Fruit fly (Drosophila melanogaster) whole organism, embryonic: ENCODE measurements around the gene glob1.

ENCODE experiments used
- CG10209 ChIP-seq: fragments of 200-800 bp; sonication (Bioruptor generic); optimal IDR thresholded peaks from 3 replicates; lab custom pipeline; 2017; ENCODE audit warnings: missing biosample characterization, mild to moderate bottlenecking, missing genetic modification characterization, missing genetic modification reagents
- CG10366 ChIP-seq: fragments of 200-800 bp; sonication (Bioruptor generic); IDR thresholded peaks from 2 replicates; pipeline ENCODE4 v1.3.6; 2022; ENCODE audit warnings: missing biosample characterization, missing genetic modification characterization
- CG11504 ChIP-seq: fragments of 200-800 bp; sonication (Bioruptor generic); optimal IDR thresholded peaks from 3 replicates; lab custom pipeline; 2019; ENCODE audit warnings: missing biosample characterization, mild to moderate bottlenecking, missing genetic modification characterization, moderate library complexity
- CG11696 ChIP-seq: fragments of 200-800 bp; sonication (Bioruptor generic); IDR thresholded peaks from 2 replicates; pipeline ENCODE4 v1.3.6; 2022; ENCODE audit warnings: missing biosample characterization, missing genetic modification characterization
- CG12219 ChIP-seq: fragments of 200-800 bp; sonication (Bioruptor generic); optimal IDR thresholded peaks from 3 replicates; lab custom pipeline; 2018; ENCODE audit warnings: missing biosample characterization, mild to moderate bottlenecking, missing genetic modification characterization
- CG12391 ChIP-seq: fragments of 200-800 bp; sonication (Bioruptor generic); optimal IDR thresholded peaks from 3 replicates; lab custom pipeline; 2018; ENCODE audit warnings: missing biosample characterization, mild to moderate bottlenecking, missing genetic modification characterization, moderate library complexity
- CG12769 ChIP-seq: fragments of 200-800 bp; sonication (Bioruptor generic); optimal IDR thresholded peaks from 2 replicates; lab custom pipeline; 2019; ENCODE audit warnings: missing biosample characterization, mild to moderate bottlenecking, missing genetic modification characterization, moderate library complexity
- CG13296 ChIP-seq: fragments of 200-800 bp; sonication (Bioruptor generic); optimal IDR thresholded peaks from 3 replicates; lab custom pipeline; 2018; ENCODE audit warnings: missing biosample characterization, mild to moderate bottlenecking, missing genetic modification characterization
- CG13424 ChIP-seq: fragments of 200-800 bp; sonication (Bioruptor generic); optimal IDR thresholded peaks from 2 replicates; lab custom pipeline; 2019; ENCODE audit warnings: missing biosample characterization, mild to moderate bottlenecking, missing genetic modification characterization, moderate library complexity
- CG14050 ChIP-seq: fragments of 200-800 bp; sonication (Bioruptor generic); IDR thresholded peaks from 3 replicates; pipeline ENCODE4 v1.3.6; 2022; ENCODE audit warnings: missing biosample characterization, missing genetic modification characterization
- CG15011 ChIP-seq: fragments of 200-800 bp; sonication (Bioruptor generic); optimal IDR thresholded peaks from 3 replicates; lab custom pipeline; 2018; ENCODE audit warnings: missing biosample characterization, mild to moderate bottlenecking, missing genetic modification characterization
- CG15514 ChIP-seq: fragments of 200-800 bp; sonication (Bioruptor generic); optimal IDR thresholded peaks from 3 replicates; lab custom pipeline; 2017; ENCODE audit warnings: missing biosample characterization, missing genetic modification characterization, mild to moderate bottlenecking, moderate library complexity, missing genetic modification reagents
- CG1603 ChIP-seq: fragments of 200-800 bp; sonication (Bioruptor generic); optimal IDR thresholded peaks from 2 replicates; lab custom pipeline; 2019; ENCODE audit warnings: missing biosample characterization, mild to moderate bottlenecking, missing genetic modification characterization, moderate library complexity
- CG17568 ChIP-seq: fragments of 200-800 bp; sonication (Bioruptor generic); optimal IDR thresholded peaks from 2 replicates; lab custom pipeline; 2018; ENCODE audit warnings: missing biosample characterization, mild to moderate bottlenecking, missing genetic modification characterization, moderate library complexity
- CG1792 ChIP-seq: fragments of 200-800 bp; sonication (Bioruptor generic); optimal IDR thresholded peaks from 2 replicates; lab custom pipeline; 2016; ENCODE audit warnings: missing biosample characterization, missing genetic modification characterization
- CG2120 ChIP-seq: fragments of 200-800 bp; sonication (Bioruptor generic); optimal IDR thresholded peaks from 3 replicates; lab custom pipeline; 2016; ENCODE audit warnings: missing biosample characterization, missing genetic modification characterization
- CG30403 ChIP-seq: fragments of 200-800 bp; sonication (Bioruptor generic); optimal IDR thresholded peaks from 3 replicates; lab custom pipeline; 2016; ENCODE audit warnings: missing biosample characterization, missing genetic modification characterization
- CG31441 ChIP-seq: fragments of 200-800 bp; sonication (Bioruptor generic); IDR thresholded peaks from 2 replicates; pipeline ENCODE4 v1.3.6; 2022; ENCODE audit warnings: missing biosample characterization, missing genetic modification characterization
- CG3847 ChIP-seq: fragments of 200-800 bp; sonication (Bioruptor generic); IDR thresholded peaks from 2 replicates; pipeline ENCODE4 v1.3.6; 2022; ENCODE audit warnings: missing biosample characterization, missing genetic modification characterization
- CG8290 ChIP-seq, 3 experiments: fragments of 200-800 bp; sonication (Bioruptor generic); optimal IDR thresholded peaks; 2 replicates each; lab custom pipeline; 2016 to 2019; ENCODE audit warnings: missing biosample characterization in 3 of 3, missing genetic modification characterization in 3 of 3, mild to moderate bottlenecking in 2 of 3, moderate library complexity in 1 of 3
- CG8924 ChIP-seq: fragments of 200-800 bp; optimal IDR thresholded peaks from 3 replicates; lab custom pipeline; 2019; ENCODE audit warnings: missing biosample characterization, mild to moderate bottlenecking, missing genetic modification characterization, moderate library complexity
- CG9817 ChIP-seq: fragments of 200-800 bp; sonication (Bioruptor generic); optimal IDR thresholded peaks from 2 replicates; lab custom pipeline; 2018; ENCODE audit warnings: missing biosample characterization, mild to moderate bottlenecking, missing genetic modification characterization, moderate library complexity
- CoRest ChIP-seq: fragments of 200-800 bp; sonication (Bioruptor generic); optimal IDR thresholded peaks from 3 replicates; lab custom pipeline; 2018; ENCODE audit warnings: missing biosample characterization, mild to moderate bottlenecking, missing genetic modification characterization, moderate library complexity
- Elba2 ChIP-seq: fragments of 200-800 bp; sonication (Bioruptor generic); optimal IDR thresholded peaks from 3 replicates; lab custom pipeline; 2016; ENCODE audit warnings: missing biosample characterization, missing genetic modification characterization
- Fer1 ChIP-seq: fragments of 200-800 bp; sonication (Bioruptor generic); optimal IDR thresholded peaks from 2 replicates; lab custom pipeline; 2017; ENCODE audit warnings: missing biosample characterization, mild to moderate bottlenecking, missing genetic modification characterization
- HLHmδ ChIP-seq: fragments of 200-800 bp; sonication (Bioruptor generic); optimal IDR thresholded peaks from 2 replicates; lab custom pipeline; 2018; ENCODE audit warnings: missing biosample characterization, mild to moderate bottlenecking, missing genetic modification characterization, moderate library complexity
- Hmr ChIP-seq: fragments of 200-800 bp; sonication (Bioruptor generic); optimal IDR thresholded peaks from 3 replicates; lab custom pipeline; 2017; ENCODE audit warnings: mild to moderate bottlenecking, missing biosample characterization, missing genetic modification reagents, missing genetic modification characterization
- Hr51 ChIP-seq, 2 experiments: fragments of 200-800 bp; sonication (Bioruptor generic); optimal IDR thresholded peaks; 2 replicates in 1 of 2; 3 replicates in 1 of 2; lab custom pipeline; 2016 to 2018; ENCODE audit warnings: missing biosample characterization in 2 of 2, missing genetic modification characterization in 2 of 2, mild to moderate bottlenecking in 1 of 2, moderate library complexity in 1 of 2
- Rfx ChIP-seq: fragments of 200-800 bp; sonication (Bioruptor generic); IDR thresholded peaks from 2 replicates; pipeline ENCODE4 v1.3.6; 2022; ENCODE audit warnings: missing biosample characterization, missing genetic modification characterization
- Sox102F ChIP-seq: fragments of 200-800 bp; sonication (Bioruptor generic); optimal IDR thresholded peaks from 2 replicates; lab custom pipeline; 2018; ENCODE audit warnings: missing biosample characterization, mild to moderate bottlenecking, missing genetic modification characterization, moderate library complexity
- Sry-δ ChIP-seq: fragments of 200-800 bp; sonication (Bioruptor generic); optimal IDR thresholded peaks from 2 replicates; lab custom pipeline; 2016; ENCODE audit warnings: missing biosample characterization, missing genetic modification characterization
- Ssrp ChIP-seq: fragments of 200-800 bp; sonication (Bioruptor generic); optimal IDR thresholded peaks from 2 replicates; lab custom pipeline; 2018; ENCODE audit warnings: missing biosample characterization, mild to moderate bottlenecking, missing genetic modification characterization, moderate library complexity
- Xbp1 ChIP-seq: fragments of 200-800 bp; sonication (Bioruptor generic); optimal IDR thresholded peaks from 3 replicates; lab custom pipeline; 2016; ENCODE audit warnings: missing biosample characterization, mild to moderate bottlenecking, missing genetic modification characterization
- bsh ChIP-seq, 2 experiments: fragments of 200-800 bp; sonication (Bioruptor generic); optimal IDR thresholded peaks; 2 replicates each; lab custom pipeline; 2017 to 2018; ENCODE audit warnings: mild to moderate bottlenecking in 2 of 2, missing biosample characterization in 2 of 2, missing genetic modification characterization in 2 of 2, moderate library complexity in 1 of 2
- chn ChIP-seq: fragments of 200-800 bp; sonication (Bioruptor generic); optimal IDR thresholded peaks from 2 replicates; lab custom pipeline; 2016; ENCODE audit warnings: missing biosample characterization, missing genetic modification characterization
- ci ChIP-seq: fragments of 200-800 bp; sonication (Bioruptor generic); IDR thresholded peaks from 3 replicates; pipeline ENCODE4 v1.3.6; 2022; ENCODE audit warnings: missing biosample characterization, missing genetic modification characterization
- exex ChIP-seq: fragments of 200-800 bp; sonication (Bioruptor generic); optimal IDR thresholded peaks from 4 replicates; lab custom pipeline; 2018; ENCODE audit warnings: missing biosample characterization, mild to moderate bottlenecking, missing genetic modification characterization, moderate library complexity
- gce ChIP-seq: fragments of 200-800 bp; sonication (Bioruptor generic); IDR thresholded peaks from 3 replicates; pipeline ENCODE4 v1.3.6; 2022; ENCODE audit warnings: missing biosample characterization, missing genetic modification characterization
- insv ChIP-seq, 2 experiments: fragments of 200-800 bp; sonication (Bioruptor generic); optimal IDR thresholded peaks; 3 replicates each; lab custom pipeline; 2016 to 2018; ENCODE audit warnings: missing biosample characterization in 2 of 2, missing genetic modification characterization in 2 of 2
- klu ChIP-seq: fragments of 200-800 bp; sonication (Bioruptor generic); IDR thresholded peaks from 2 replicates; pipeline ENCODE4 v1.3.6; 2022; ENCODE audit warnings: missing biosample characterization, missing genetic modification characterization
- lab ChIP-seq: fragments of 200-800 bp; sonication (Bioruptor generic); optimal IDR thresholded peaks from 3 replicates; lab custom pipeline; 2017; ENCODE audit warnings: missing biosample characterization, missing genetic modification characterization, mild to moderate bottlenecking, moderate library complexity, missing genetic modification reagents
- lmd ChIP-seq: fragments of 200-800 bp; sonication (Bioruptor generic); IDR thresholded peaks from 2 replicates; pipeline ENCODE4 v1.3.6; 2022; ENCODE audit warnings: missing biosample characterization, missing genetic modification characterization
- prd ChIP-seq, 3 experiments: fragments of >200 bp in 2 of 3; fragments of 200-800 bp in 1 of 3; sonication (Bioruptor generic) in 1 of 3; optimal IDR thresholded peaks in 2 of 3; IDR thresholded peaks in 1 of 3; 2 replicates in 2 of 3; 3 replicates in 1 of 3; pipeline versions ENCODE4 v1.3.6 to Lab custom; 2017 to 2022; ENCODE audit warnings: missing biosample characterization in 1 of 3, missing genetic modification characterization in 1 of 3
- row ChIP-seq: fragments of 200-800 bp; sonication (Bioruptor generic); IDR thresholded peaks from 3 replicates; pipeline ENCODE4 v1.3.6; 2022; ENCODE audit warnings: missing biosample characterization, missing genetic modification characterization
- sisA ChIP-seq: fragments of 200-800 bp; sonication (Bioruptor generic); IDR thresholded peaks from 2 replicates; pipeline ENCODE4 v1.3.6; 2022; ENCODE audit warnings: missing biosample characterization, missing genetic modification characterization
- stc ChIP-seq: fragments of 200-800 bp; sonication (Bioruptor generic); IDR thresholded peaks from 2 replicates; pipeline ENCODE4 v1.3.6; 2022; ENCODE audit warnings: missing biosample characterization, missing genetic modification characterization
- tll ChIP-seq, 2 experiments: fragments of 200-800 bp in 1 of 2; fragments of >200 bp in 1 of 2; sonication (Bioruptor generic) in 1 of 2; optimal IDR thresholded peaks; 2 replicates each; lab custom pipeline; 2017 to 2019; ENCODE audit warnings: missing biosample characterization in 2 of 2, missing genetic modification characterization in 2 of 2, mild to moderate bottlenecking in 1 of 2, moderate library complexity in 1 of 2
- zfh1 ChIP-seq: fragments of 200-800 bp; sonication (Bioruptor generic); IDR thresholded peaks from 3 replicates; pipeline ENCODE4 v1.3.6; 2022; ENCODE audit warnings: missing biosample characterization, missing genetic modification characterization

Gene glob1

DNA sequence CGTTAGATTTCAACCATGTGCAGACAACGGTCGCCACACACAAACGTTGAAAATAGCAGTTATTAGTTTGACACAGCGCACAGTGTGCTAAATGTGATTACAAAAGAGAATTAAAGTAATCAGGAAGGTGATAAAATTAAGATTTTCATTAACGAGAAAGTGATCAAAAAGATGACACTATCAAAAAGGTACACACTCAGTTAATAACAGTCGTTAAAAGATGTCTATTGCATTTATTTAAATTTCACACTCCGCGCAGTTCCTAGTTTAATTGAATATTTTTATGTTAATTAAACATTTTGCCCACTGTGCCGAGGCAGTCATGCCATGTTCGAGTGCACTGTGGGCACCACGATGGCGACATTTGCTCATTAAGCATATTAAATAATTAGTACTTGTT lies 22.7 kb upstream of the glob1 start (continued):
- no peak for TF ChIP-seq CG15011 (GFP tag; lab: Kevin White, UChicago)
- peak; percentile 6 for TF ChIP-seq CG2120 (GFP tag; lab: Kevin White, UChicago)
- TF ChIP-seq CG12769 (tag; lab: Kevin White, UChicago): peak; percentile 44
- 0 out of 2 replicates have a peak, but pooled peaks have one; percentile 28 for TF ChIP-seq CG3847
- peak; percentile 48 for TF ChIP-seq CG30403 (GFP tag; lab: Kevin White, UChicago)
- no peak for TF ChIP-seq CG8290 (GFP tag; optimal IDR thresholded peaks at IDR 0.05; lab: Kevin White, UChicago)
- TF ChIP-seq CG8290 (tag; optimal IDR thresholded peaks at IDR 0.05; lab: Kevin White, UChicago): no peak
- TF ChIP-seq CG10366: peak; percentile 29; the same call in 1 of the 2 replicates
- peak; percentile 65 for TF ChIP-seq row (GFP tag; lab: Robert Waterston, UW)
- TF ChIP-seq insv (GFP tag; optimal IDR thresholded peaks at IDR 0.05; lab: Kevin White, UChicago): no peak
- peak; percentile 47 for TF ChIP-seq CG12219
- peak; percentile 19; the same call in 1 of the 3 replicates for TF ChIP-seq CG14050 (GFP tag; lab: Robert Waterston, UW)
- no peak for TF ChIP-seq klu
- peak; percentile 41 for TF ChIP-seq CG8924 (tag; lab: Kevin White, UChicago)
- TF ChIP-seq Xbp1: peak; percentile 32
- peak in 1 of 2 experiments; percentile 71 for TF ChIP-seq Hr51 (GFP tag; optimal IDR thresholded peaks at IDR 0.05; lab: Kevin White, UChicago)
- TF ChIP-seq Elba2 (GFP tag; lab: Kevin White, UChicago): no peak
- TF ChIP-seq CoRest (tag; lab: Kevin White, UChicago): peak; percentile 27
- TF ChIP-seq CG13296 (GFP tag; lab: Kevin White, UChicago): peak; percentile 14
- no peak for TF ChIP-seq ci (GFP tag; lab: Robert Waterston, UW)
- peak; percentile 7 to 28 for TF ChIP-seq bsh (GFP tag; optimal IDR thresholded peaks at IDR 0.05; lab: Kevin White, UChicago)
- TF ChIP-seq CG31441 (GFP tag; lab: Robert Waterston, UW): peak; percentile 38; the same call in 1 of the 2 replicates
- peak; percentile 9 for TF ChIP-seq CG15514 (GFP tag; lab: Kevin White, UChicago)
- TF ChIP-seq zfh1 (GFP tag; lab: Robert Waterston, UW): peak; percentile 23; the same call in 1 of the 3 replicates
- TF ChIP-seq CG1792 (GFP tag; lab: Kevin White, UChicago): no peak
- TF ChIP-seq lab (GFP tag; lab: Kevin White, UChicago): peak; percentile 34
- peak; percentile 40; the same call in 1 of the 2 replicates for TF ChIP-seq Rfx (GFP tag; lab: Robert Waterston, UW)
- TF ChIP-seq exex: no peak
- peak; percentile 41 for TF ChIP-seq sisA (GFP tag; lab: Robert Waterston, UW)
- TF ChIP-seq CG13424 (tag; lab: Kevin White, UChicago): peak; percentile 44
- TF ChIP-seq CG11696 (GFP tag; lab: Robert Waterston, UW): no peak
- peak; percentile 38 for TF ChIP-seq CG12391
- TF ChIP-seq chn (GFP tag; lab: Kevin White, UChicago): no peak
- TF ChIP-seq Fer1 (GFP tag; lab: Kevin White, UChicago): peak; percentile 3
- no peak for TF ChIP-seq tll (GFP tag; optimal IDR thresholded peaks at IDR 0.05; lab: Kevin White, UChicago)
- TF ChIP-seq HLHmδ (GFP tag; lab: Kevin White, UChicago): no peak
- no peak for TF ChIP-seq Sry-δ (GFP tag; lab: Kevin White, UChicago)
- TF ChIP-seq prd (optimal IDR thresholded peaks at IDR 0.05; lab: Kevin White, UChicago): no peak
- peak; percentile 61; the same call in 1 of the 3 replicates for TF ChIP-seq prd (GFP tag; IDR thresholded peaks at IDR 0.05; lab: Robert Waterston, UW)
- peak; percentile 42; the same call in 1 of the 2 replicates for TF ChIP-seq lmd (GFP tag; lab: Robert Waterston, UW)
- TF ChIP-seq Ssrp (tag; lab: Kevin White, UChicago): peak; percentile 17
- 0 out of 2 replicates have a peak, but pooled peaks have one; percentile 21 for TF ChIP-seq stc (GFP tag; lab: Robert Waterston, UW)
- TF ChIP-seq CG1603 (tag; lab: Kevin White, UChicago): peak; percentile 31
- TF ChIP-seq CG17568 (GFP tag; lab: Kevin White, UChicago): peak; percentile 15
- TF ChIP-seq CG9817 (tag; lab: Kevin White, UChicago): peak; percentile 4
- peak; percentile 53 for TF ChIP-seq Sox102F
- no peak for TF ChIP-seq gce (GFP tag; lab: Robert Waterston, UW)
- peak; percentile 64 for TF ChIP-seq CG11504 (tag; lab: Kevin White, UChicago)
- TF ChIP-seq Hmr: peak; percentile 6
- TF ChIP-seq CG10209 (GFP tag; lab: Kevin White, UChicago): peak; percentile 35
